Fruit fly (Drosophila melanogaster) whole organism, embryonic: ENCODE measurements around the gene CG10214.
A peak's percentile ranks its signal among the peaks of the same experiment; 100 is the strongest.

Source experiments
- Ada2b ChIP-seq: fragments of 200-800 bp; sonication (Bioruptor generic); IDR thresholded peaks from 2 replicates; pipeline ENCODE4 v1.3.6; 2022; ENCODE audit warnings: missing biosample characterization, missing genetic modification characterization
- Awh ChIP-seq: fragments of 200-800 bp; sonication (Bioruptor generic); IDR thresholded peaks from 2 replicates; pipeline ENCODE4, ENCODE4 v1.3.6; 2022; ENCODE audit warnings: missing biosample characterization, missing genetic modification characterization
- CG12071 ChIP-seq: fragments of 200-800 bp; sonication (Bioruptor generic); optimal IDR thresholded peaks from 3 replicates; lab custom pipeline; 2018; ENCODE audit warnings: missing biosample characterization, mild to moderate bottlenecking, missing genetic modification characterization
- CG13624 ChIP-seq: fragments of 200-800 bp; sonication (Bioruptor generic); optimal IDR thresholded peaks from 2 replicates; lab custom pipeline; 2016; ENCODE audit warnings: missing biosample characterization, missing genetic modification characterization
- CG14860 ChIP-seq: fragments of 200-800 bp; sonication (Bioruptor generic); IDR thresholded peaks from 3 replicates; pipeline ENCODE4 v1.3.6; 2022; ENCODE audit warnings: missing biosample characterization, missing genetic modification characterization; ENCODE audit not compliant: partially characterized antibody
- CG14965 ChIP-seq: fragments of 200-800 bp; sonication (Bioruptor generic); optimal IDR thresholded peaks from 2 replicates; lab custom pipeline; 2016; ENCODE audit warnings: missing biosample characterization, missing genetic modification characterization, borderline replicate concordance
- CG1602 ChIP-seq: fragments of 200-800 bp; sonication (Bioruptor generic); optimal IDR thresholded peaks from 3 replicates; lab custom pipeline; 2016; ENCODE audit warnings: missing biosample characterization, missing genetic modification characterization
- CG16779 ChIP-seq: fragments of 200-800 bp; sonication (Bioruptor generic); IDR thresholded peaks from 2 replicates; pipeline ENCODE4 v1.3.6; 2022; ENCODE audit warnings: missing biosample characterization, missing genetic modification characterization
- CG17328 ChIP-seq: fragments of 200-800 bp; sonication (Bioruptor generic); IDR thresholded peaks from 2 replicates; pipeline ENCODE4 v1.3.6; 2022; ENCODE audit warnings: missing biosample characterization, missing genetic modification characterization
- CG17829 ChIP-seq: fragments of 200-800 bp; optimal IDR thresholded peaks from 2 replicates; lab custom pipeline; 2019; ENCODE audit warnings: missing biosample characterization, mild to moderate bottlenecking, missing genetic modification characterization, moderate library complexity
- CG18262 ChIP-seq: fragments of 200-800 bp; optimal IDR thresholded peaks from 3 replicates; lab custom pipeline; 2019; ENCODE audit warnings: missing biosample characterization, mild to moderate bottlenecking, missing genetic modification characterization, moderate library complexity
- CG2199 ChIP-seq: fragments of 200-800 bp; sonication (Bioruptor generic); IDR thresholded peaks from 3 replicates; pipeline ENCODE4 v1.3.6; 2022; ENCODE audit warnings: missing biosample characterization, missing genetic modification characterization
- CG4282 ChIP-seq: fragments of 200-800 bp; sonication (Bioruptor generic); optimal IDR thresholded peaks from 2 replicates; lab custom pipeline; 2016; ENCODE audit warnings: missing biosample characterization, missing genetic modification characterization
- CG6654 ChIP-seq: fragments of 200-800 bp; sonication (Bioruptor generic); optimal IDR thresholded peaks from 2 replicates; lab custom pipeline; 2017; ENCODE audit warnings: missing biosample characterization, mild to moderate bottlenecking, missing genetic modification characterization
- CG7839 ChIP-seq: fragments of 200-800 bp; sonication (Bioruptor generic); optimal IDR thresholded peaks from 3 replicates; lab custom pipeline; 2018; ENCODE audit warnings: missing biosample characterization, mild to moderate bottlenecking, missing genetic modification characterization, moderate library complexity
- CoRest ChIP-seq: fragments of 200-800 bp; sonication (Bioruptor generic); optimal IDR thresholded peaks from 3 replicates; lab custom pipeline; 2018; ENCODE audit warnings: missing biosample characterization, mild to moderate bottlenecking, missing genetic modification characterization, moderate library complexity
- D19A ChIP-seq: fragments of 200-800 bp; optimal IDR thresholded peaks from 3 replicates; lab custom pipeline; 2019; ENCODE audit warnings: missing biosample characterization, mild to moderate bottlenecking, missing genetic modification characterization, moderate library complexity
- Dbx ChIP-seq: fragments of 200-800 bp; sonication (Bioruptor generic); IDR thresholded peaks from 3 replicates; pipeline ENCODE4 v1.3.6; 2022; ENCODE audit warnings: missing biosample characterization, missing genetic modification characterization
- Drgx ChIP-seq: fragments of 200-800 bp; sonication (Bioruptor generic); IDR thresholded peaks from 2 replicates; pipeline ENCODE4 v1.3.6; 2022; ENCODE audit warnings: missing biosample characterization, missing genetic modification characterization
- Gug ChIP-seq: fragments of 200-800 bp; sonication (Bioruptor generic); IDR thresholded peaks from 4 replicates; pipeline ENCODE4 v1.3.6; 2022; ENCODE audit warnings: missing biosample characterization, missing genetic modification characterization
- H2.0 ChIP-seq: fragments of 200-800 bp; sonication (Bioruptor generic); IDR thresholded peaks from 2 replicates; pipeline ENCODE4 v1.3.6; 2022; ENCODE audit warnings: missing biosample characterization, missing genetic modification characterization
- HLH3B ChIP-seq: fragments of 200-800 bp; sonication (Bioruptor generic); IDR thresholded peaks from 2 replicates; pipeline ENCODE4 v1.3.6; 2022; ENCODE audit warnings: missing biosample characterization, missing genetic modification characterization
- HmgZ ChIP-seq: fragments of 200-800 bp; sonication (Bioruptor generic); optimal IDR thresholded peaks from 2 replicates; lab custom pipeline; 2018; ENCODE audit warnings: missing biosample characterization, mild to moderate bottlenecking, missing genetic modification characterization
- Lhr ChIP-seq: fragments of 200-800 bp; sonication (Bioruptor generic); optimal IDR thresholded peaks from 3 replicates; lab custom pipeline; 2017; ENCODE audit warnings: mild to moderate bottlenecking, missing biosample characterization, missing genetic modification reagents, missing genetic modification characterization
- MBD-R2 ChIP-seq: fragments of 200-800 bp; sonication (Bioruptor generic); IDR thresholded peaks from 2 replicates; pipeline ENCODE4 v1.3.6; 2022; ENCODE audit warnings: missing biosample characterization, missing genetic modification characterization
- Med ChIP-seq: fragments of 200-800 bp; sonication (Bioruptor generic); peaks from one replicate; lab custom pipeline; 2016; ENCODE audit warnings: missing biosample characterization, missing genetic modification characterization, mild to moderate bottlenecking, inconsistent platforms, moderate library complexity
- NC2α ChIP-seq: fragments of 200-800 bp; sonication (Bioruptor generic); optimal IDR thresholded peaks from 2 replicates; lab custom pipeline; 2016; ENCODE audit warnings: missing biosample characterization, missing genetic modification characterization
- NfI ChIP-seq: fragments of 200-800 bp; sonication (Bioruptor generic); optimal IDR thresholded peaks from 3 replicates; lab custom pipeline; 2018; ENCODE audit warnings: missing biosample characterization, mild to moderate bottlenecking, missing genetic modification characterization, moderate library complexity
- Oli ChIP-seq: fragments of 200-800 bp; sonication (Bioruptor generic); optimal IDR thresholded peaks from 2 replicates; lab custom pipeline; 2018; ENCODE audit warnings: missing biosample characterization, mild to moderate bottlenecking, missing genetic modification characterization, moderate library complexity
- YL-1 ChIP-seq: fragments of 200-800 bp; sonication (Bioruptor generic); optimal IDR thresholded peaks from 3 replicates; lab custom pipeline; 2017; ENCODE audit warnings: missing biosample characterization, mild to moderate bottlenecking, missing genetic modification characterization
- ap ChIP-seq: fragments of 200-800 bp; sonication (Bioruptor generic); IDR thresholded peaks from 2 replicates; pipeline ENCODE4 v1.3.6; 2022; ENCODE audit warnings: missing biosample characterization, missing genetic modification characterization
- ash1 ChIP-seq: fragments of 200-800 bp; sonication (Bioruptor generic); optimal IDR thresholded peaks from 2 replicates; lab custom pipeline; 2018; ENCODE audit warnings: missing biosample characterization, mild to moderate bottlenecking, missing genetic modification characterization
- br ChIP-seq: fragments of >200 bp; optimal IDR thresholded peaks from 2 replicates; lab custom pipeline; 2017
- btn ChIP-seq: fragments of 200-800 bp; sonication (Bioruptor generic); optimal IDR thresholded peaks from 2 replicates; lab custom pipeline; 2016; ENCODE audit warnings: missing biosample characterization, missing genetic modification characterization
- cato ChIP-seq: fragments of 200-800 bp; sonication (Bioruptor generic); optimal IDR thresholded peaks from 2 replicates; lab custom pipeline; 2016; ENCODE audit warnings: missing biosample characterization, missing genetic modification characterization, borderline replicate concordance
- caup ChIP-seq: fragments of 200-800 bp; sonication (Bioruptor generic); optimal IDR thresholded peaks from 3 replicates; lab custom pipeline; 2017; ENCODE audit warnings: missing biosample characterization, mild to moderate bottlenecking, missing genetic modification characterization, moderate library complexity; ENCODE audit not compliant: severe bottlenecking
- da ChIP-seq: fragments of 200-800 bp; sonication (Bioruptor generic); optimal IDR thresholded peaks from 2 replicates; lab custom pipeline; 2016; ENCODE audit warnings: missing biosample characterization, missing genetic modification characterization
- dimm ChIP-seq: fragments of 200-800 bp; sonication (Bioruptor generic); IDR thresholded peaks from 2 replicates; pipeline ENCODE4 v1.3.6; 2022; ENCODE audit warnings: missing biosample characterization, missing genetic modification characterization
- dmrt11E ChIP-seq: fragments of 200-800 bp; sonication (Bioruptor generic); optimal IDR thresholded peaks from 3 replicates; lab custom pipeline; 2018; ENCODE audit warnings: missing biosample characterization, mild to moderate bottlenecking, missing genetic modification characterization, moderate library complexity
- eyg ChIP-seq: fragments of 200-800 bp; sonication (Bioruptor generic); optimal IDR thresholded peaks from 3 replicates; lab custom pipeline; 2016; ENCODE audit warnings: missing biosample characterization, missing genetic modification characterization
- gem ChIP-seq: fragments of 200-800 bp; sonication (Bioruptor generic); optimal IDR thresholded peaks from 2 replicates; lab custom pipeline; 2019; ENCODE audit warnings: missing biosample characterization, mild to moderate bottlenecking, missing genetic modification characterization, moderate library complexity
- gsb ChIP-seq: fragments of 200-800 bp; sonication (Bioruptor generic); IDR thresholded peaks from 2 replicates; pipeline ENCODE4 v1.3.6; 2022; ENCODE audit warnings: missing biosample characterization, missing genetic modification characterization
- lab ChIP-seq: fragments of 200-800 bp; sonication (Bioruptor generic); optimal IDR thresholded peaks from 3 replicates; lab custom pipeline; 2017; ENCODE audit warnings: missing biosample characterization, missing genetic modification characterization, mild to moderate bottlenecking, moderate library complexity, missing genetic modification reagents
- mirr ChIP-seq: fragments of 200-800 bp; sonication (Bioruptor generic); optimal IDR thresholded peaks from 3 replicates; lab custom pipeline; 2018; ENCODE audit warnings: missing biosample characterization, mild to moderate bottlenecking, missing genetic modification characterization
- phol ChIP-seq: fragments of 200-800 bp; sonication (Bioruptor generic); optimal IDR thresholded peaks from 3 replicates; lab custom pipeline; 2018; ENCODE audit warnings: missing biosample characterization, mild to moderate bottlenecking, missing genetic modification characterization, moderate library complexity
- pita ChIP-seq: fragments of 200-800 bp; sonication (Bioruptor generic); optimal IDR thresholded peaks from 2 replicates; lab custom pipeline; 2017; ENCODE audit warnings: missing biosample characterization, mild to moderate bottlenecking, missing genetic modification characterization
- sens ChIP-seq: fragments of 200-800 bp; sonication (Bioruptor generic); peaks from one replicate; lab custom pipeline; 2016; ENCODE audit warnings: missing biosample characterization, missing genetic modification characterization
- sens-2 ChIP-seq: fragments of 200-800 bp; sonication (Bioruptor generic); IDR thresholded peaks from 2 replicates; pipeline ENCODE4 v1.3.6; 2022; ENCODE audit warnings: missing biosample characterization, missing genetic modification characterization
- slp2 ChIP-seq: fragments of 200-800 bp; sonication (Bioruptor generic); optimal IDR thresholded peaks from 2 replicates; lab custom pipeline; 2016; ENCODE audit warnings: missing biosample characterization, missing genetic modification characterization
- wek ChIP-seq: fragments of 200-800 bp; sonication (Bioruptor generic); optimal IDR thresholded peaks from 3 replicates; lab custom pipeline; 2018; ENCODE audit warnings: missing biosample characterization, mild to moderate bottlenecking, missing genetic modification characterization, moderate library complexity

Gene CG10214

DNA sequence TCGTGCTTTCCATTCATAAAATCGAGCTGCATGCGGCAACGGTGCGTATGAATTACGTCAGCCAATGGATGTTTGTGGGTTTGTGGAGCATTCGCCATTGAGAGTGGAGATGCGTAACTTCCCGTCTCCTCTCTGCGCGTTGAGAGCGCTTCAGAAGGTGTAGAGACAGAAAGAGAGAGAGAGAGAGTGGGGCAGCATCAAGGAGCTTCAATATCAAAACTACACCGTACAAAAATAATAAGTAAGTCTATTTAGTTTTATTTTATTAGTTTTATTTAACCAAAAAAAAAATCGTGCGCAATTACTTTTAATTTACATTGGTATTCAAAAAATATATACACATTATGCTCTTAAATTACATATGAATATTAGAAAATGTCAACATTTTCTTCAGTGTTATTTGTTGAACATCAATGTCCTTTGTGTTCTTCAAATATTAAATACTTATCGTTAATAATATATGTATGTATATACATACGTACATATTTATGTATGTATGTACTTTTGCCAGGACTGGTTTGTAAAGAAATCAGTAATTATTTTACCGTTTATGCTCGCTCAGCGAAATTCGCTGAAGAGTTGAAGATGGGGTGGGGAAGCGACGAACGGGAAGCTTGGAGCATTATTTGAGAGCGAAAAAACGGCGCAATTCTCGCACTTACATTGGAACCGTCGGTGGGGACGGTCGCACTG lies 44.5 kb downstream of the CG10214 start, which contains the start of gene CG10365 (continued):
- peak; percentile 85 for TF ChIP-seq Drgx
- peak; percentile 96 for TF ChIP-seq CG7839 (tag; lab: Kevin White, UChicago)
- TF ChIP-seq CG13624 (GFP tag; lab: Kevin White, UChicago) = no peak
- TF ChIP-seq eyg (GFP tag; lab: Kevin White, UChicago) = no peak
- no peak for TF ChIP-seq br (lab: Kevin White, UChicago)
- TF ChIP-seq MBD-R2 (GFP tag; lab: Robert Waterston, UW) = peak; percentile 35; the same call in 1 of the 2 replicates
- no peak for TF ChIP-seq CG16779 (GFP tag; lab: Robert Waterston, UW)
- peak; percentile 58 for TF ChIP-seq CG17829 (tag; lab: Kevin White, UChicago)
- peak; percentile 80 for TF ChIP-seq HmgZ (tag; lab: Kevin White, UChicago)
- TF ChIP-seq sens-2 (GFP tag; lab: Robert Waterston, UW) = no peak
- no peak for TF ChIP-seq btn (GFP tag; lab: Kevin White, UChicago)
- no peak for TF ChIP-seq wek (GFP tag; lab: Kevin White, UChicago)
- TF ChIP-seq dimm (GFP tag; lab: Robert Waterston, UW) = peak; percentile 59
- no peak for TF ChIP-seq Gug (GFP tag; lab: Robert Waterston, UW)
- TF ChIP-seq Med (GFP tag; lab: Kevin White, UChicago) = peak; percentile 76
- peak; percentile 26 for TF ChIP-seq dmrt11E (tag; lab: Kevin White, UChicago)
- peak; percentile 78 for TF ChIP-seq CG18262 (tag; lab: Kevin White, UChicago)
- TF ChIP-seq NfI (GFP tag; lab: Kevin White, UChicago) = peak; percentile 52
- TF ChIP-seq slp2 = no peak
- TF ChIP-seq CG1602 (GFP tag; lab: Kevin White, UChicago) = peak; percentile 75
- no peak for TF ChIP-seq CG4282 (GFP tag; lab: Kevin White, UChicago)
- no peak for TF ChIP-seq CG12071
- TF ChIP-seq mirr (GFP tag; lab: Kevin White, UChicago) = no peak
- TF ChIP-seq Awh (GFP tag; lab: Robert Waterston, UW) = peak; percentile 61; the same call in 1 of the 2 replicates
- no peak for TF ChIP-seq CG2199 (GFP tag; lab: Robert Waterston, UW)
- no peak for TF ChIP-seq NC2α (GFP tag; lab: Kevin White, UChicago)
- peak; percentile 92 for TF ChIP-seq lab (GFP tag; lab: Kevin White, UChicago)
- peak; percentile 81 for TF ChIP-seq ap
- TF ChIP-seq Dbx (GFP tag; lab: Robert Waterston, UW) = peak; percentile 85
- TF ChIP-seq Oli (tag; lab: Kevin White, UChicago) = peak; percentile 85
- no peak for TF ChIP-seq da
- TF ChIP-seq pita (GFP tag; lab: Kevin White, UChicago) = no peak
- 0 out of 2 replicates have a peak, but pooled peaks have one; percentile 33 for TF ChIP-seq gsb (GFP tag; lab: Robert Waterston, UW)
- TF ChIP-seq CG6654 = peak; percentile 5
- TF ChIP-seq CoRest (tag; lab: Kevin White, UChicago) = peak; percentile 93
- no peak for TF ChIP-seq Lhr (GFP tag; lab: Kevin White, UChicago)
- peak; percentile 87 for TF ChIP-seq HLH3B (GFP tag; lab: Robert Waterston, UW)
- no peak for TF ChIP-seq CG14965
- peak; percentile 73 for TF ChIP-seq caup (GFP tag; lab: Kevin White, UChicago)
- peak; percentile 96 for TF ChIP-seq gem (tag; lab: Kevin White, UChicago)
- TF ChIP-seq D19A (tag; lab: Kevin White, UChicago) = peak; percentile 76
- peak; percentile 88 for TF ChIP-seq Ada2b (GFP tag; lab: Robert Waterston, UW)
- no peak for TF ChIP-seq YL-1 (GFP tag; lab: Kevin White, UChicago)
- TF ChIP-seq sens (GFP tag; lab: Kevin White, UChicago) = peak; percentile 57
- TF ChIP-seq CG17328 (GFP tag; lab: Robert Waterston, UW) = peak; percentile 85
- peak; percentile 89 for TF ChIP-seq phol (tag; lab: Kevin White, UChicago)
- TF ChIP-seq CG14860 (GFP tag; lab: Robert Waterston, UW) = no peak
- TF ChIP-seq cato (GFP tag; lab: Kevin White, UChicago) = peak; percentile 23
- TF ChIP-seq H2.0 (GFP tag; lab: Robert Waterston, UW) = peak; percentile 82
- no peak for TF ChIP-seq ash1 (GFP tag; lab: Kevin White, UChicago)
